Worm (Caenorhabditis elegans): ENCODE data around the gene Y79H2A.2.

Gene Y79H2A.2

ce11 chrIII:12030669-12031068 lies at the start of gene Y79H2A.2:
Y79H2A.2 (minus strand) TSS chrIII:12030769.
- no peak for TF ChIP-seq ceh-16 (tag; optimal IDR thresholded peaks at IDR 0.05)
- TF ChIP-seq gmeb-1 (tag; optimal IDR thresholded peaks at IDR 0.05), result no peak
- no peak for TF ChIP-seq egl-27 (tag; optimal IDR thresholded peaks at IDR 0.05)
- TF ChIP-seq blmp-1 (tag; optimal IDR thresholded peaks at IDR 0.05; ENCODE audit: insufficient read depth), result no peak
- no peak for TF ChIP-seq mbf-1 (tag; optimal IDR thresholded peaks at IDR 0.05)
- no peak for TF ChIP-seq crh-2 (tag; optimal IDR thresholded peaks at IDR 0.05)
- no peak for TF ChIP-seq nhr-12 (tag; optimal IDR thresholded peaks at IDR 0.05)
- no peak for TF ChIP-seq ztf-11 (tag; optimal IDR thresholded peaks at IDR 0.05)
- no peak for TF ChIP-seq fos-1 (tag; optimal IDR thresholded peaks at IDR 0.05)
- TF ChIP-seq unc-62 (GFP tag; optimal IDR thresholded peaks at IDR 0.05), result no peak
- no peak for TF ChIP-seq nhr-11 (tag; optimal IDR thresholded peaks at IDR 0.05)
- no peak for TF ChIP-seq ztf-4 (tag; optimal IDR thresholded peaks at IDR 0.05)
- no peak for TF ChIP-seq Y55F3AM.14 (GFP tag; optimal IDR thresholded peaks at IDR 0.05)
- TF ChIP-seq F13H6.1 (tag; optimal IDR thresholded peaks at IDR 0.05), result no peak
- no peak for TF ChIP-seq nhr-21 (tag; optimal IDR thresholded peaks at IDR 0.05)
- no peak for TF ChIP-seq R02D3.7 (tag; optimal IDR thresholded peaks at IDR 0.05)
- TF ChIP-seq zag-1 (tag; optimal IDR thresholded peaks at IDR 0.05), result no peak
- TF ChIP-seq sma-9 (GFP tag; optimal IDR thresholded peaks at IDR 0.05), result no peak
- no peak for TF ChIP-seq sma-9 (tag; optimal IDR thresholded peaks at IDR 0.05)

- TF ChIP-seq aly-2 (tag; optimal IDR thresholded peaks at IDR 0.05) (no peak), mab-5 (tag; optimal IDR thresholded peaks at IDR 0.05) (no peak), fos-1 (tag; optimal IDR thresholded peaks at IDR 0.05) (no peak), ztf-11 (tag; optimal IDR thresholded peaks at IDR 0.05) (no peak), skn-1 (tag; optimal IDR thresholded peaks at IDR 0.05) (no peak), nhr-21 (tag; optimal IDR thresholded peaks at IDR 0.05) (no peak), C34F6.9 (tag; optimal IDR thresholded peaks at IDR 0.05) (no peak), F13H6.1 (tag; optimal IDR thresholded peaks at IDR 0.05) (no peak), nhr-12 (tag; optimal IDR thresholded peaks at IDR 0.05) (no peak), elt-3 (tag; optimal IDR thresholded peaks at IDR 0.05) (no peak), dmd-4 (tag; optimal IDR thresholded peaks at IDR 0.05) (no peak), sem-4 (tag; optimal IDR thresholded peaks at IDR 0.05) (no peak), blmp-1 (tag; optimal IDR thresholded peaks at IDR 0.05; ENCODE audit: insufficient read depth) (no peak)
Observed at ce11 chrIII:12077456-12077855, 46.9 kb upstream of the Y79H2A.2 start, which contains the start of gene php-3. php-3 (minus strand) TSS chrIII:12077556.

ce11 chrIII:12067736-12068135 lies 37.2 kb upstream of the Y79H2A.2 start:
- TF ChIP-seq crh-2 (tag; optimal IDR thresholded peaks at IDR 0.05), result no peak
- TF ChIP-seq lin-11 (tag; optimal IDR thresholded peaks at IDR 0.05), result no peak
- no peak for TF ChIP-seq nhr-6 (tag; optimal IDR thresholded peaks at IDR 0.05)
- TF ChIP-seq lin-39 (tag; optimal IDR thresholded peaks at IDR 0.05), result no peak
- no peak for TF ChIP-seq alr-1 (tag; optimal IDR thresholded peaks at IDR 0.05)
- no peak for TF ChIP-seq ceh-16 (tag; optimal IDR thresholded peaks at IDR 0.05)
- no peak for TF ChIP-seq F13H6.1 (tag; optimal IDR thresholded peaks at IDR 0.05)
- no peak for TF ChIP-seq ama-1 (optimal IDR thresholded peaks at IDR 0.05)
- no peak for TF ChIP-seq sma-9 (GFP tag; optimal IDR thresholded peaks at IDR 0.05)
- no peak for TF ChIP-seq sma-9 (tag; optimal IDR thresholded peaks at IDR 0.05)
- no peak for TF ChIP-seq dmd-4 (tag; optimal IDR thresholded peaks at IDR 0.05)
- TF ChIP-seq zag-1 (tag; optimal IDR thresholded peaks at IDR 0.05), result no peak
- TF ChIP-seq nhr-25 (tag; optimal IDR thresholded peaks at IDR 0.05), result no peak
- TF ChIP-seq gmeb-1 (tag; optimal IDR thresholded peaks at IDR 0.05), result no peak
- no peak for TF ChIP-seq unc-39 (tag; optimal IDR thresholded peaks at IDR 0.05)
- TF ChIP-seq sma-3 (GFP tag; optimal IDR thresholded peaks at IDR 0.05), result no peak
- TF ChIP-seq ztf-11 (tag; optimal IDR thresholded peaks at IDR 0.05), result no peak

ce11 chrIII:12064494-12064893 lies 33.9 kb upstream of the Y79H2A.2 start:
- TF ChIP-seq ama-1 (optimal IDR thresholded peaks at IDR 0.05), result no peak
- no peak for TF ChIP-seq nhr-12 (tag; optimal IDR thresholded peaks at IDR 0.05)
- no peak for TF ChIP-seq Y55F3AM.14 (GFP tag; optimal IDR thresholded peaks at IDR 0.05)
- TF ChIP-seq ceh-16 (tag; optimal IDR thresholded peaks at IDR 0.05), result no peak
- no peak for TF ChIP-seq mbf-1 (tag; optimal IDR thresholded peaks at IDR 0.05)
- TF ChIP-seq unc-55 (GFP tag; optimal IDR thresholded peaks at IDR 0.05), result no peak
- no peak for TF ChIP-seq sem-4 (tag; optimal IDR thresholded peaks at IDR 0.05)
- TF ChIP-seq snpc-4 (tag; optimal IDR thresholded peaks at IDR 0.05), result no peak
- TF ChIP-seq ceh-82 (tag; optimal IDR thresholded peaks at IDR 0.05), result no peak
- no peak for TF ChIP-seq elt-3 (tag; optimal IDR thresholded peaks at IDR 0.05)
- TF ChIP-seq zag-1 (tag; optimal IDR thresholded peaks at IDR 0.05), result no peak
- TF ChIP-seq unc-62 (GFP tag; optimal IDR thresholded peaks at IDR 0.05), result no peak
- no peak for TF ChIP-seq elt-1 (tag; optimal IDR thresholded peaks at IDR 0.05)
- no peak for TF ChIP-seq C34F6.9 (tag; optimal IDR thresholded peaks at IDR 0.05)
- TF ChIP-seq R02D3.7 (tag; optimal IDR thresholded peaks at IDR 0.05), result no peak
- TF ChIP-seq ztf-11 (tag; optimal IDR thresholded peaks at IDR 0.05), result no peak
